Fruit fly (Drosophila melanogaster): Measurements from ENCODE around the gene CtsB.

The CtsB gene

DNA sequence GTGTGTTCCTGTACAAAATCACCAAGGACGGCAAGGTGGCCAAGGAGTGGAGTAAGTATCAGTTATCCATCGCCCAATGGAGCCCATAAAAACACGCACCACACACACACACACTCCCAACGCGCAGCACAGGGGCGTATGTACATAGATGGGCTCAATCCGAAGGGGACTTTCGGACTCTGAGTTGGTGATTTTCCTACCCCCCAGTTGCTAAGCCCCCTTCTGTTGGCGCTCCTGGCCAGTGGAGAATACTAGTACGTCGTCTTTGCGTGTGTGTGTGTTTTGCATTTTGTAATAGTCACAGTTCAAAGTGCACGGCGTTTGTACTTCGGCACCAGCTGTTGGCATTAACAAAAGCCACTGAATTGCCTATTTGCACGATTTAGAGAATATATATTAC is 41.9 kb downstream of the CtsB start (continued):
- peak; percentile 95 for TF ChIP-seq Gug (GFP tag; IDR thresholded peaks at IDR 0.05)
- TF ChIP-seq crol (GFP tag; IDR thresholded peaks at IDR 0.05) = 0 out of 2 replicates have a peak, but pooled peaks have one; percentile 15
- TF ChIP-seq Dref (GFP tag; IDR thresholded peaks at IDR 0.05) = no peak
- TF ChIP-seq CG7556 (GFP tag; optimal IDR thresholded peaks at IDR 0.05) = no peak
- TF ChIP-seq Ptx1 (GFP tag; IDR thresholded peaks at IDR 0.05) = peak; percentile 86
- TF ChIP-seq kay (GFP tag; optimal IDR thresholded peaks at IDR 0.05) = peak; percentile 17
- TF ChIP-seq gsb (GFP tag; IDR thresholded peaks at IDR 0.05) = peak; percentile 70
- peak; percentile 63 for TF ChIP-seq CG30431 (GFP tag; optimal IDR thresholded peaks at IDR 0.05)
- TF ChIP-seq CG3995 (GFP tag; optimal IDR thresholded peaks at IDR 0.05) = peak; percentile 36
- peak; percentile 73 for TF ChIP-seq CG9215 (GFP tag; IDR thresholded peaks at IDR 0.05)
- no peak for TF ChIP-seq br (optimal IDR thresholded peaks at IDR 0.05)
- 0 out of 3 replicates have a peak, but pooled peaks have one; percentile 30 for TF ChIP-seq CG11093 (GFP tag; IDR thresholded peaks at IDR 0.05)
- TF ChIP-seq CG17385 (GFP tag; optimal IDR thresholded peaks at IDR 0.05) = peak; percentile 76
- TF ChIP-seq sima (GFP tag; optimal IDR thresholded peaks at IDR 0.05) = no peak
- peak; percentile 42; the same call in 1 of the 3 replicates for TF ChIP-seq CG11560 (tag; IDR thresholded peaks at IDR 0.05)
- TF ChIP-seq CG4707 (GFP tag; optimal IDR thresholded peaks at IDR 0.05) = peak; percentile 52
- TF ChIP-seq CG5245 (GFP tag; optimal IDR thresholded peaks at IDR 0.05) = peak; percentile 67
- TF ChIP-seq Rx (GFP tag; IDR thresholded peaks at IDR 0.05) = peak; percentile 83
- peak; percentile 62 for TF ChIP-seq Aef1 (GFP tag; IDR thresholded peaks at IDR 0.05)
- TF ChIP-seq bbx (GFP tag; IDR thresholded peaks at IDR 0.05; ENCODE audit: partially characterized antibody) = no peak; the same call in 1 of the 2 replicates
- peak; percentile 59 for TF ChIP-seq ewg (GFP tag; optimal IDR thresholded peaks at IDR 0.05)
- TF ChIP-seq gro (GFP tag; optimal IDR thresholded peaks at IDR 0.05) = no peak
- no peak for TF ChIP-seq disco-r (GFP tag; optimal IDR thresholded peaks at IDR 0.05)
- peak; percentile 84 for TF ChIP-seq HLH54F (GFP tag; optimal IDR thresholded peaks at IDR 0.05)
- TF ChIP-seq ash1 (GFP tag; optimal IDR thresholded peaks at IDR 0.05) = peak; percentile 78
- TF ChIP-seq exex (tag; optimal IDR thresholded peaks at IDR 0.05) = peak; percentile 42
- TF ChIP-seq sr (GFP tag; IDR thresholded peaks at IDR 0.05) = peak; percentile 59; the same call in 1 of the 3 replicates
- TF ChIP-seq CG17186 (GFP tag; optimal IDR thresholded peaks at IDR 0.05) = peak; percentile 34
- peak; percentile 34 for TF ChIP-seq CG11723 (GFP tag; optimal IDR thresholded peaks at IDR 0.05)
- TF ChIP-seq mam (GFP tag; optimal IDR thresholded peaks at IDR 0.05) = peak; percentile 74
- TF ChIP-seq CG16863 (GFP tag; optimal IDR thresholded peaks at IDR 0.05) = peak; percentile 72
- TF ChIP-seq CG10366 (GFP tag; IDR thresholded peaks at IDR 0.05) = peak; percentile 82
- no peak for TF ChIP-seq stwl (tag; optimal IDR thresholded peaks at IDR 0.05)
- peak; percentile 64 for TF ChIP-seq Atf-2 (GFP tag; optimal IDR thresholded peaks at IDR 0.05)
- no peak for TF ChIP-seq CG10431 (GFP tag; optimal IDR thresholded peaks at IDR 0.05)
- peak; percentile 11 for TF ChIP-seq da (GFP tag; optimal IDR thresholded peaks at IDR 0.05)
- peak; percentile 89 for TF ChIP-seq CG15269 (tag; optimal IDR thresholded peaks at IDR 0.05)
- no peak for TF ChIP-seq dan (GFP tag; IDR thresholded peaks at IDR 0.05)
- TF ChIP-seq Blimp-1 (GFP tag; optimal IDR thresholded peaks at IDR 0.05) = peak; percentile 64
- no peak for TF ChIP-seq Scr (GFP tag; IDR thresholded peaks at IDR 0.05; ENCODE audit: partially characterized antibody)
- TF ChIP-seq CG18262 (tag; optimal IDR thresholded peaks at IDR 0.05) = peak; percentile 35
- peak; percentile 25; the same call in 1 of the 2 replicates for TF ChIP-seq Ravus (GFP tag; IDR thresholded peaks at IDR 0.05)
- TF ChIP-seq Drgx (GFP tag; IDR thresholded peaks at IDR 0.05) = peak; percentile 92
- peak; percentile 11 for TF ChIP-seq CG6654 (GFP tag; optimal IDR thresholded peaks at IDR 0.05)
- TF ChIP-seq CG6254 (GFP tag; optimal IDR thresholded peaks at IDR 0.05) = peak; percentile 43
- TF ChIP-seq nau (GFP tag; optimal IDR thresholded peaks at IDR 0.05) = peak; percentile 31
- peak; percentile 36 for TF ChIP-seq Jarid2 (GFP tag; optimal IDR thresholded peaks at IDR 0.05)
- TF ChIP-seq Med (GFP tag) = peak; percentile 97
- no peak for TF ChIP-seq Sry-δ (GFP tag; optimal IDR thresholded peaks at IDR 0.05)
- peak; percentile 78 for TF ChIP-seq CG7786 (GFP tag; optimal IDR thresholded peaks at IDR 0.05)
- TF ChIP-seq inv (GFP tag; IDR thresholded peaks at IDR 0.05; ENCODE audit: partially characterized antibody) = no peak
